Fruit fly (Drosophila melanogaster): ENCODE measurements around the gene Pgk.

Pgk gene

DNA sequence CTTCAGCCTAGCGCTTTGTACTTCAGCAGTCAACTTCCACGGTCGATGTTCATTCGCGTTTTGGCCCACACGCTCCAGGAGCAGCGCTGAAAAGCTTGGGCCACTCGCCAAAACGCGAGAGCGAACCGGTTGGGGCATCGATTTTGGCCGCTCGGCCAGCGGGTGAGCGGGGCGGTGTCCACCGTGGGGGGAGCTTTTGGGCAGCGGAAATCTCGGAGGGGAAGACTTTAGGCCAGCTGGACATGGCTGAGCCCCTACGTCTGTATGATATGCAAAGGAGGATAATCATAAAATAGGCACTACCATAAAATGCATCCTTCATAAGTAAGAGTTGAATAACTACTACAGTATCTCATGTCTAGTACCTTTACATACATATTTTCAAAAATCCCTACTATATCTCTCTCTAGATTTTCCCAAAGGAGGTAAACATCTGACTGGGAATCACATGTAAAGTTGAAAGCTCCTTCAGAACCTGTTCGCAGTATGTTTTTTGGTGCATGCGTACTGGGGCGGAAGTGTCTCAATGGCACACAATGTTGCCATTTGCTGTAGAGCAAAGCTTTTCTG, 47.1 kb upstream of the Pgk start, which contains the start of gene Syt1 (continued):
- TF ChIP-seq pros (GFP tag; optimal IDR thresholded peaks at IDR 0.05) (no peak), caup (GFP tag; optimal IDR thresholded peaks at IDR 0.05; ENCODE audit: severe bottlenecking) (no peak), mirr (GFP tag; optimal IDR thresholded peaks at IDR 0.05) (no peak), lab (GFP tag; optimal IDR thresholded peaks at IDR 0.05) (peak; percentile 42), CG12769 (tag; optimal IDR thresholded peaks at IDR 0.05) (no peak), CG15479 (GFP tag; optimal IDR thresholded peaks at IDR 0.05) (no peak), CG4424 (GFP tag; optimal IDR thresholded peaks at IDR 0.05) (no peak), C15 (GFP tag; IDR thresholded peaks at IDR 0.05) (no peak), cas (GFP tag; IDR thresholded peaks at IDR 0.05) (no peak), CG16815 (GFP tag; optimal IDR thresholded peaks at IDR 0.05) (no peak), B-H1 (GFP tag; IDR thresholded peaks at IDR 0.05) (no peak), CG16813 (GFP tag; IDR thresholded peaks at IDR 0.05; ENCODE audit: partially characterized antibody) (no peak), insv (GFP tag; optimal IDR thresholded peaks at IDR 0.05) (no peak), Med (GFP tag) (peak; percentile 40), CG16779 (GFP tag; IDR thresholded peaks at IDR 0.05) (0 out of 2 replicates have a peak, but pooled peaks have one; percentile 32), Awh (GFP tag; IDR thresholded peaks at IDR 0.05) (no peak), cad (GFP tag; optimal IDR thresholded peaks at IDR 0.05) (no peak), gfzf (GFP tag; optimal IDR thresholded peaks at IDR 0.05) (no peak), chif (GFP tag; optimal IDR thresholded peaks at IDR 0.05) (no peak), rib (GFP tag; IDR thresholded peaks at IDR 0.05) (no peak), CG10274 (GFP tag; optimal IDR thresholded peaks at IDR 0.05) (peak; percentile 84), CG5245 (GFP tag; optimal IDR thresholded peaks at IDR 0.05) (no peak), CG3281 (GFP tag; optimal IDR thresholded peaks at IDR 0.05) (no peak), Spps (tag; optimal IDR thresholded peaks at IDR 0.05) (no peak), CG15601 (tag; optimal IDR thresholded peaks at IDR 0.05) (no peak), CG43689 (GFP tag; IDR thresholded peaks at IDR 0.05) (no peak), her (GFP tag; optimal IDR thresholded peaks at IDR 0.05) (no peak), HHEX (GFP tag; optimal IDR thresholded peaks at IDR 0.05) (no peak)

DNA sequence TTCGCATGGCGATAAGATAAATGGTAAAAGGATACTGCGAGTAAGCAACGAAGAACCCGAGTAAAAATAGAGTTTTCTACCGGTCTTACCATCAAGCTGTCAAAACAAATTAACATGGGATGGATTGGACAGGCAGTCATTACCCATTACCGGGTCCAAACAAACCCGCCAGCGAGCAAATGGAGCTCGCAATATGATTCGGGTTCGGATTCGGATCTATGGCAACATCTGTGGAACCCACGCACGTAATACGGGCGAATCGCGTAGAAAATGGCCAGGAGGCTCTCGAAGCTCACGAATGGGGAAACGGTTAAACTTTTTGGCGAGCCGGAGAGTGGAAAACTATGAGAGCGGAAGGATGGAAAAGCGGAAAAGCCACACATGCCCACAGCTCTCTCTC, 44.3 kb upstream of the Pgk start:
- TF ChIP-seq CG13894 (tag; optimal IDR thresholded peaks at IDR 0.05) (peak; percentile 98), Trl (optimal IDR thresholded peaks at IDR 0.05) (peak; percentile 45 to 79), Trl (GFP tag; optimal IDR thresholded peaks at IDR 0.05) (no peak), CG4424 (GFP tag; optimal IDR thresholded peaks at IDR 0.05) (no peak), ewg (GFP tag; optimal IDR thresholded peaks at IDR 0.05) (peak; percentile 38), NfI (GFP tag; optimal IDR thresholded peaks at IDR 0.05) (no peak)

DNA sequence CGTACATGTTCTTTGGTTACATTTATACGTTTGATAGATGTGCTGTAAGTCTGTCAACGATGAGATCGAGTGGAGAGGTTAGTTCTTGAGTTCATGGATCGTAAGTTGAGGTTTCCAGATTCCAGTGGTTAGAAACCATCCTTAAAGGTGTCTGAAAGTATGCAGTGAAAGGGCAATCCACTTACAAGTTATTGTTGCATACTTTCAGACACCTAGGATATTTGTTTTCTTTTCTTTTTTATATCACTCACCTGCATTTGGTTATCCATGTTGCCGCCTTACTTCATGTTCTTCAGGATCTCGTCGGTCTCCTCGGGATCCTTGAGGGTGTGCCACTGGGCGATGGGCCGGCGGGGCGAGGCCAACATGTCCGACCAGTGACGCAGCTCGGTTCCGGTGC, 29.9 kb upstream of the Pgk start:
- no peak for TF ChIP-seq fu2 (GFP tag; optimal IDR thresholded peaks at IDR 0.05)
- no peak for TF ChIP-seq her (GFP tag; optimal IDR thresholded peaks at IDR 0.05)
- TF ChIP-seq CG11093 (GFP tag; IDR thresholded peaks at IDR 0.05), result no peak
- peak; percentile 97 for TF ChIP-seq CG8290 (GFP tag; optimal IDR thresholded peaks at IDR 0.05)
- TF ChIP-seq CG8290 (tag; optimal IDR thresholded peaks at IDR 0.05), result peak in 1 of 2 experiments; percentile 91
- no peak for TF ChIP-seq CG1233 (GFP tag; optimal IDR thresholded peaks at IDR 0.05)
- peak; percentile 88 for TF ChIP-seq CG17612 (GFP tag; IDR thresholded peaks at IDR 0.05)
- no peak for TF ChIP-seq CG14050 (GFP tag; IDR thresholded peaks at IDR 0.05)
- no peak for TF ChIP-seq CG30403 (GFP tag; optimal IDR thresholded peaks at IDR 0.05)
- no peak for TF ChIP-seq CG34422 (GFP tag; IDR thresholded peaks at IDR 0.05)
- TF ChIP-seq CHES-1-like (GFP tag; optimal IDR thresholded peaks at IDR 0.05), result no peak
- TF ChIP-seq prd (optimal IDR thresholded peaks at IDR 0.05), result no peak
- TF ChIP-seq prd (GFP tag; IDR thresholded peaks at IDR 0.05), result no peak
- TF ChIP-seq CG7745 (tag; optimal IDR thresholded peaks at IDR 0.05), result no peak
- no peak for TF ChIP-seq hkb (optimal IDR thresholded peaks at IDR 0.05)
- TF ChIP-seq hkb (GFP tag; IDR thresholded peaks at IDR 0.05), result no peak
- TF ChIP-seq gro (GFP tag; optimal IDR thresholded peaks at IDR 0.05), result no peak
- TF ChIP-seq dan (GFP tag; IDR thresholded peaks at IDR 0.05), result no peak
- no peak for TF ChIP-seq H15 (GFP tag; IDR thresholded peaks at IDR 0.05)
- TF ChIP-seq wdn (GFP tag; IDR thresholded peaks at IDR 0.05), result no peak
